Worm (Caenorhabditis elegans) whole organism, L4/young adult: ENCODE results near the gene dif-1.
A peak's percentile ranks its signal among the peaks of the same experiment; 100 is the strongest.

ENCODE experiments used
- dao-5 ChIP-seq: sonication (generic microtip); optimal IDR thresholded peaks from 2 replicates; lab custom pipeline; 2016; ENCODE audit warnings: missing genotype, missing genetic modification characterization, moderate library complexity, missing compliant biosample characterization
- him-1 ChIP-seq: sonication (generic microtip); optimal IDR thresholded peaks from 2 replicates; lab custom pipeline; 2016; ENCODE audit warnings: missing genotype, missing genetic modification reagents, missing genetic modification characterization, missing compliant biosample characterization

ce11 chrIV:7585273-7585882, 32.6 kb upstream of the dif-1 start:
- TF ChIP-seq him-1 (tag; lab: Kevin White, UChicago) (peak; percentile 14), dao-5 (tag; lab: Kevin White, UChicago) (no peak)
